Fruit fly (Drosophila melanogaster) whole organism, embryonic: ENCODE measurements around the gene obst-B.

Experiments
- B-H2 ChIP-seq: fragments of 200-800 bp; sonication (Bioruptor generic); optimal IDR thresholded peaks from 2 replicates; lab custom pipeline; 2018; ENCODE audit warnings: missing biosample characterization, mild to moderate bottlenecking, missing genetic modification characterization
- BEAF-32 ChIP-seq: fragments of 200-800 bp; sonication (Bioruptor generic); optimal IDR thresholded peaks from 3 replicates; lab custom pipeline; 2017; ENCODE audit warnings: missing biosample characterization, missing genetic modification characterization, mild to moderate bottlenecking, moderate library complexity, missing genetic modification reagents
- CG10321 ChIP-seq: fragments of 200-800 bp; sonication (Bioruptor generic); IDR thresholded peaks from 2 replicates; pipeline ENCODE4 v1.3.6; 2022; ENCODE audit warnings: missing biosample characterization, missing genetic modification characterization
- CG10543 ChIP-seq: fragments of 200-800 bp; sonication (Bioruptor generic); optimal IDR thresholded peaks from 3 replicates; lab custom pipeline; 2017; ENCODE audit warnings: missing biosample characterization, mild to moderate bottlenecking, missing genetic modification characterization, moderate library complexity
- CG10959 ChIP-seq: fragments of 200-800 bp; sonication (Bioruptor generic); IDR thresholded peaks from 2 replicates; pipeline ENCODE4 v1.3.6; 2022; ENCODE audit warnings: missing biosample characterization, missing genetic modification characterization
- CG10979 ChIP-seq: fragments of 200-800 bp; sonication (Bioruptor generic); optimal IDR thresholded peaks from 2 replicates; lab custom pipeline; 2018; ENCODE audit warnings: missing biosample characterization, mild to moderate bottlenecking, missing genetic modification characterization, moderate library complexity
- CG11085 ChIP-seq: fragments of 200-800 bp; sonication (Bioruptor generic); IDR thresholded peaks from 2 replicates; pipeline ENCODE4 v1.3.6; 2022; ENCODE audit warnings: missing biosample characterization, missing genetic modification characterization
- CG11093 ChIP-seq: fragments of 200-800 bp; sonication (Bioruptor generic); IDR thresholded peaks from 3 replicates; pipeline ENCODE4 v1.3.6; 2022; ENCODE audit warnings: missing biosample characterization, missing genetic modification characterization
- CG11560 ChIP-seq: fragments of 200-800 bp; sonication (Bioruptor generic); IDR thresholded peaks from 3 replicates; pipeline ENCODE4 v1.3.6; 2022; ENCODE audit warnings: missing biosample characterization, missing genetic modification characterization
- CG11696 ChIP-seq: fragments of 200-800 bp; sonication (Bioruptor generic); IDR thresholded peaks from 2 replicates; pipeline ENCODE4 v1.3.6; 2022; ENCODE audit warnings: missing biosample characterization, missing genetic modification characterization
- CG12391 ChIP-seq: fragments of 200-800 bp; sonication (Bioruptor generic); optimal IDR thresholded peaks from 3 replicates; lab custom pipeline; 2018; ENCODE audit warnings: missing biosample characterization, mild to moderate bottlenecking, missing genetic modification characterization, moderate library complexity
- CG1603 ChIP-seq: fragments of 200-800 bp; sonication (Bioruptor generic); optimal IDR thresholded peaks from 2 replicates; lab custom pipeline; 2019; ENCODE audit warnings: missing biosample characterization, mild to moderate bottlenecking, missing genetic modification characterization, moderate library complexity
- CG17328 ChIP-seq: fragments of 200-800 bp; sonication (Bioruptor generic); IDR thresholded peaks from 2 replicates; pipeline ENCODE4 v1.3.6; 2022; ENCODE audit warnings: missing biosample characterization, missing genetic modification characterization
- CG17912 ChIP-seq: fragments of 200-800 bp; sonication (Bioruptor generic); optimal IDR thresholded peaks from 2 replicates; lab custom pipeline; 2018; ENCODE audit warnings: missing biosample characterization, mild to moderate bottlenecking, missing genetic modification characterization
- CG18764 ChIP-seq: fragments of 200-800 bp; sonication (Bioruptor generic); optimal IDR thresholded peaks from 3 replicates; lab custom pipeline; 2016; ENCODE audit warnings: missing biosample characterization, missing genetic modification characterization
- CG2129 ChIP-seq: fragments of 200-800 bp; sonication (Bioruptor generic); IDR thresholded peaks from 2 replicates; pipeline ENCODE4 v1.3.6; 2022; ENCODE audit warnings: missing biosample characterization, missing genetic modification characterization; ENCODE audit not compliant: partially characterized antibody
- CG32767 ChIP-seq: fragments of 200-800 bp; sonication (Bioruptor generic); IDR thresholded peaks from 2 replicates; pipeline ENCODE4 v1.3.6; 2022; ENCODE audit warnings: missing biosample characterization, missing genetic modification characterization
- CG34376 ChIP-seq: fragments of 200-800 bp; sonication (Bioruptor generic); optimal IDR thresholded peaks from 2 replicates; lab custom pipeline; 2018; ENCODE audit warnings: missing biosample characterization, mild to moderate bottlenecking, missing genetic modification characterization
- CG6654 ChIP-seq: fragments of 200-800 bp; sonication (Bioruptor generic); optimal IDR thresholded peaks from 2 replicates; lab custom pipeline; 2017; ENCODE audit warnings: missing biosample characterization, mild to moderate bottlenecking, missing genetic modification characterization
- CG7745 ChIP-seq: fragments of 200-800 bp; sonication (Bioruptor generic); optimal IDR thresholded peaks from 2 replicates; lab custom pipeline; 2018; ENCODE audit warnings: missing biosample characterization, mild to moderate bottlenecking, missing genetic modification characterization, moderate library complexity
- CG9437 ChIP-seq: fragments of 200-800 bp; sonication (Bioruptor generic); optimal IDR thresholded peaks from 2 replicates; lab custom pipeline; 2018; ENCODE audit warnings: missing biosample characterization, mild to moderate bottlenecking, missing genetic modification characterization
- D19B ChIP-seq: fragments of 200-800 bp; sonication (Bioruptor generic); optimal IDR thresholded peaks from 2 replicates; lab custom pipeline; 2017; ENCODE audit warnings: missing biosample characterization, mild to moderate bottlenecking, missing genetic modification characterization
- Dbx ChIP-seq: fragments of 200-800 bp; sonication (Bioruptor generic); IDR thresholded peaks from 3 replicates; pipeline ENCODE4 v1.3.6; 2022; ENCODE audit warnings: missing biosample characterization, missing genetic modification characterization
- Dek ChIP-seq: fragments of 200-800 bp; sonication (Bioruptor generic); optimal IDR thresholded peaks from 3 replicates; lab custom pipeline; 2019; ENCODE audit warnings: missing biosample characterization, mild to moderate bottlenecking, missing genetic modification characterization, moderate library complexity
- E2f2 ChIP-seq: fragments of 200-800 bp; sonication (Bioruptor generic); IDR thresholded peaks from 2 replicates; pipeline ENCODE4 v1.3.6; 2022; ENCODE audit warnings: missing biosample characterization, missing genetic modification characterization
- GATAe ChIP-seq: fragments of 200-800 bp; sonication (Bioruptor generic); conservative IDR thresholded peaks from 2 replicates; pipeline ENCODE4 v1.3.6; 2022; ENCODE audit warnings: missing biosample characterization, missing genetic modification characterization
- HLH4C ChIP-seq: fragments of 200-800 bp; sonication (Bioruptor generic); IDR thresholded peaks from 3 replicates; pipeline ENCODE4 v1.3.6; 2022; ENCODE audit warnings: missing biosample characterization, missing genetic modification characterization; ENCODE audit not compliant: partially characterized antibody
- Nf-YA ChIP-seq: fragments of 200-800 bp; sonication (Bioruptor generic); IDR thresholded peaks from 2 replicates; pipeline ENCODE4 v1.3.6; 2022; ENCODE audit warnings: missing biosample characterization, missing genetic modification characterization
- Stat92E ChIP-seq, 3 experiments: fragments of >200 bp in 2 of 3; fragments of 200-800 bp in 1 of 3; sonication (Bioruptor generic) in 1 of 3; optimal IDR thresholded peaks; 2 replicates each; lab custom pipeline; 2017 to 2019; ENCODE audit warnings: missing biosample characterization in 3 of 3, missing genetic modification characterization in 3 of 3, mild to moderate bottlenecking in 1 of 3, moderate library complexity in 1 of 3
- ab ChIP-seq: fragments of 200-800 bp; sonication (Bioruptor generic); optimal IDR thresholded peaks from 2 replicates; lab custom pipeline; 2016; ENCODE audit warnings: missing biosample characterization, missing genetic modification characterization
- ac ChIP-seq: fragments of 200-800 bp; sonication (Bioruptor generic); optimal IDR thresholded peaks from 3 replicates; lab custom pipeline; 2017; ENCODE audit warnings: missing biosample characterization, mild to moderate bottlenecking, missing genetic modification characterization
- aop ChIP-seq: fragments of 200-800 bp; sonication (Bioruptor generic); IDR thresholded peaks from 2 replicates; pipeline ENCODE4 v1.3.6; 2022; ENCODE audit warnings: missing biosample characterization, missing genetic modification characterization
- az2 ChIP-seq: fragments of 200-800 bp; sonication (Bioruptor generic); optimal IDR thresholded peaks from 3 replicates; lab custom pipeline; 2016; ENCODE audit warnings: missing biosample characterization, missing genetic modification characterization
- da ChIP-seq: fragments of 200-800 bp; sonication (Bioruptor generic); optimal IDR thresholded peaks from 2 replicates; lab custom pipeline; 2016; ENCODE audit warnings: missing biosample characterization, missing genetic modification characterization
- kni ChIP-seq: fragments of 200-800 bp; sonication (Bioruptor generic); optimal IDR thresholded peaks from 3 replicates; lab custom pipeline; 2017; ENCODE audit warnings: mild to moderate bottlenecking, missing biosample characterization, missing genetic modification reagents, missing genetic modification characterization
- knrl ChIP-seq: fragments of 200-800 bp; sonication (Bioruptor generic); IDR thresholded peaks from 3 replicates; pipeline ENCODE4 v1.3.6; 2022; ENCODE audit warnings: missing biosample characterization, missing genetic modification characterization; ENCODE audit not compliant: partially characterized antibody
- lilli ChIP-seq: fragments of 200-800 bp; sonication (Bioruptor generic); optimal IDR thresholded peaks from 3 replicates; lab custom pipeline; 2016; ENCODE audit warnings: missing biosample characterization, missing genetic modification characterization
- maf-S ChIP-seq: fragments of 200-800 bp; sonication (Bioruptor generic); optimal IDR thresholded peaks from 2 replicates; lab custom pipeline; 2016; ENCODE audit warnings: missing biosample characterization, missing genetic modification characterization
- nerfin-2 ChIP-seq: fragments of 200-800 bp; sonication (Bioruptor generic); IDR thresholded peaks from 2 replicates; pipeline ENCODE4 v1.3.6; 2022; ENCODE audit warnings: missing biosample characterization, missing genetic modification characterization; ENCODE audit not compliant: partially characterized antibody
- pita ChIP-seq: fragments of 200-800 bp; sonication (Bioruptor generic); optimal IDR thresholded peaks from 2 replicates; lab custom pipeline; 2017; ENCODE audit warnings: missing biosample characterization, mild to moderate bottlenecking, missing genetic modification characterization
- pzg ChIP-seq: fragments of 200-800 bp; sonication (Bioruptor generic); optimal IDR thresholded peaks from 3 replicates; lab custom pipeline; 2018; ENCODE audit warnings: missing biosample characterization, mild to moderate bottlenecking, missing genetic modification characterization, moderate library complexity
- run ChIP-seq: fragments of 200-800 bp; sonication (Bioruptor generic); optimal IDR thresholded peaks from 3 replicates; lab custom pipeline; 2018; ENCODE audit warnings: missing biosample characterization, mild to moderate bottlenecking, missing genetic modification characterization
- slou ChIP-seq: fragments of 200-800 bp; sonication (Bioruptor generic); optimal IDR thresholded peaks from 3 replicates; lab custom pipeline; 2016; ENCODE audit warnings: missing biosample characterization, missing genetic modification characterization
- tap ChIP-seq: fragments of 200-800 bp; optimal IDR thresholded peaks from 3 replicates; lab custom pipeline; 2019; ENCODE audit warnings: missing biosample characterization, mild to moderate bottlenecking, missing genetic modification characterization, moderate library complexity
- trh ChIP-seq: fragments of 200-800 bp; sonication (Bioruptor generic); optimal IDR thresholded peaks from 2 replicates; lab custom pipeline; 2016; ENCODE audit warnings: missing biosample characterization, missing genetic modification characterization
- vnd ChIP-seq: fragments of 200-800 bp; sonication (Bioruptor generic); IDR thresholded peaks from 3 replicates; pipeline ENCODE4 v1.3.6; 2022; ENCODE audit warnings: missing biosample characterization, missing genetic modification characterization; ENCODE audit not compliant: partially characterized antibody
- wdn ChIP-seq: fragments of 200-800 bp; sonication (Bioruptor generic); IDR thresholded peaks from 2 replicates; pipeline ENCODE4 v1.3.6; 2022; ENCODE audit warnings: missing biosample characterization, missing genetic modification characterization
- wek ChIP-seq: fragments of 200-800 bp; sonication (Bioruptor generic); optimal IDR thresholded peaks from 3 replicates; lab custom pipeline; 2018; ENCODE audit warnings: missing biosample characterization, mild to moderate bottlenecking, missing genetic modification characterization, moderate library complexity
- zf30C ChIP-seq: fragments of 200-800 bp; sonication (Bioruptor generic); optimal IDR thresholded peaks from 3 replicates; lab custom pipeline; 2018; ENCODE audit warnings: missing biosample characterization, mild to moderate bottlenecking, missing genetic modification characterization

obst-B gene

DNA sequence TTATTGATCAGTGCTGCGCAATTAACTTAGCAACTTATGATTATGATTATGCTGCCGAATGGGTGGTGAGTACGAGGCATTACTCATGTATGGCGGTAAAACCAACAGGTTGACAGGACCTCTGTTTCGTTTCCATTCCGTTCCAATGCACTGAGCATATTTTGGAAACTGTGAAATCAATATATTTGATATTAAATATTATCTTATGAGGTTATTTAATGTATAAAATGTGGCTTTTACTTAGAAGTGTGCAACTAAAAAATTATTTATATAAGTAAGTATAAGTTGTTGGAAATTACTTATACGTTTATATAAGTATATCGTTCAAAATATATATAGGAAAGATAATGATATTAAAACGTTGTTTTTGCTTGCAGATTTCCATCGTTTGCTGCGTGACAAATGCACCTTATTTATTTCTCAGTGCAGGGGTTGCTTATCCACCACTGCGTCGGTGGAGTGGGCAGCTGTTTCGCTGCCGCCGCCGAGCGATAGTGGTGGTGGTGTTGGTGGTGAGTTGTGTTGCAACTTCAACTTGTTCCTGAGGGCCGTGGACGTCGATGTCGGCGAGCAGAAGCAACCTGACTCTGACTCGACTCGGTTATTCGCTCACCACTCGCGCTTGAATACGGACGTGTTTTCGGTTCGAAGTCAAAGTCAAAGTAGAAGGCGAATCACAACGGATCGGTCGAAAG is 48.3 kb upstream of the obst-B start, which contains the start of gene bib (continued):
- TF ChIP-seq maf-S (GFP tag; lab: Kevin White, UChicago) (peak; percentile 1), CG34376 (peak; percentile 22), ab (GFP tag; lab: Kevin White, UChicago) (no peak), da (GFP tag; lab: Kevin White, UChicago) (no peak), CG17912 (GFP tag; lab: Kevin White, UChicago) (no peak), ac (GFP tag; lab: Kevin White, UChicago) (peak; percentile 81), trh (peak; percentile 32), kni (peak; percentile 68), CG32767 (GFP tag; lab: Robert Waterston, UW) (peak; percentile 59), B-H2 (GFP tag; lab: Kevin White, UChicago) (no peak), pita (GFP tag; lab: Kevin White, UChicago) (no peak), run (tag; lab: Kevin White, UChicago) (peak; percentile 61), CG11696 (GFP tag; lab: Robert Waterston, UW) (no peak), GATAe (no peak), aop (GFP tag; lab: Robert Waterston, UW) (no peak), CG18764 (GFP tag; lab: Kevin White, UChicago) (peak; percentile 71), CG6654 (peak; percentile 47), Dbx (GFP tag; lab: Robert Waterston, UW) (0 out of 3 replicates have a peak, but pooled peaks have one; percentile 19), CG11085 (GFP tag; lab: Robert Waterston, UW) (no peak), wdn (GFP tag; lab: Robert Waterston, UW) (0 out of 2 replicates have a peak, but pooled peaks have one; percentile 20), CG10979 (peak; percentile 94), vnd (GFP tag; lab: Robert Waterston, UW) (no peak), CG10321 (GFP tag; lab: Robert Waterston, UW) (no peak), D19B (GFP tag; lab: Kevin White, UChicago) (peak; percentile 47), CG9437 (GFP tag; lab: Kevin White, UChicago) (peak; percentile 80), wek (GFP tag; lab: Kevin White, UChicago) (no peak), zf30C (GFP tag; lab: Kevin White, UChicago) (peak; percentile 99), pzg (GFP tag; lab: Kevin White, UChicago) (no peak), CG10959 (GFP tag; lab: Robert Waterston, UW) (peak; percentile 79), HLH4C (no peak), Nf-YA (no peak), CG11560 (tag; lab: Robert Waterston, UW) (no peak), CG2129 (GFP tag; lab: Robert Waterston, UW) (no peak), Stat92E (GFP tag; optimal IDR thresholded peaks at IDR 0.05; lab: Kevin White, UChicago) (peak in 1 of 3 experiments; percentile 80), nerfin-2 (GFP tag; lab: Robert Waterston, UW) (no peak), az2 (GFP tag; lab: Kevin White, UChicago) (peak; percentile 89), tap (tag; lab: Kevin White, UChicago) (peak; percentile 73), CG1603 (tag; lab: Kevin White, UChicago) (peak; percentile 37), E2f2 (GFP tag; lab: Robert Waterston, UW) (no peak; the same call in 1 of the 2 replicates), CG12391 (tag; lab: Kevin White, UChicago) (peak; percentile 93), CG17328 (GFP tag; lab: Robert Waterston, UW) (peak; percentile 69), CG10543 (peak; percentile 53), CG11093 (GFP tag; lab: Robert Waterston, UW) (peak; percentile 71), BEAF-32 (GFP tag; lab: Kevin White, UChicago) (no peak), knrl (no peak), slou (GFP tag; lab: Kevin White, UChicago) (peak; percentile 61), CG7745 (tag; lab: Kevin White, UChicago) (no peak), lilli (peak; percentile 67), Dek (tag; lab: Kevin White, UChicago) (peak; percentile 59)
